Worm (Caenorhabditis elegans) whole organism, L4 larva: Measurements from ENCODE around the gene F44F4.9.
"Not testable (repeated sequence)": the region's sequence is repeated elsewhere in the genome, so short reads cannot be mapped to it uniquely, and the experiment has no call there.

Experiments
- F26F4.8 ChIP-seq: fragments of 200-800 bp; sonication (Bioruptor generic); conservative IDR thresholded peaks from 2 replicates; pipeline ENCODE4 v1.3.6; 2022; ENCODE audit warnings: missing genetic modification characterization, missing compliant biosample characterization
- F37D6.2 ChIP-seq: sonication (generic microtip); optimal IDR thresholded peaks from 2 replicates; lab custom pipeline; 2016; ENCODE audit warnings: mild to moderate bottlenecking, missing genetic modification characterization, missing compliant biosample characterization
- F44E2.7 ChIP-seq: fragments of 200-800 bp; sonication (Bioruptor generic); IDR thresholded peaks from 2 replicates; pipeline ENCODE4 v2.1.2; 2022; ENCODE audit warnings: missing genetic modification characterization, missing compliant biosample characterization
- T20F7.1 ChIP-seq: fragments of 200-800 bp; sonication (Bioruptor generic); optimal IDR thresholded peaks from 2 replicates; lab custom pipeline; 2018; ENCODE audit warnings: mild to moderate bottlenecking, missing genetic modification characterization, missing compliant biosample characterization
- T26A8.4 ChIP-seq: fragments of 200-800 bp; sonication (Bioruptor generic); IDR thresholded peaks from 2 replicates; pipeline ENCODE4 v1.3.6; 2022; ENCODE audit warnings: missing genetic modification characterization, missing compliant biosample characterization
- Y105C5A.15 ChIP-seq: fragments of 200-800 bp; sonication (Bioruptor generic); IDR thresholded peaks from 2 replicates; pipeline ENCODE4 v1.3.6; 2022; ENCODE audit warnings: missing genetic modification characterization, missing compliant biosample characterization
- aha-1 ChIP-seq: fragments of 150-350 bp; peaks from one replicate; lab custom pipeline; 2014; ENCODE audit warnings: missing biosample characterization, missing genetic modification characterization
- ama-1 ChIP-seq: fragments of 150-350 bp; optimal IDR thresholded peaks from 2 replicates; lab custom pipeline; 2014; ENCODE audit warnings: inconsistent platforms, mixed read lengths
- ceh-20 ChIP-seq: fragments of 200-800 bp; sonication (Bioruptor generic); IDR thresholded peaks from 2 replicates; pipeline ENCODE4 v1.3.6; 2022; ENCODE audit warnings: missing genetic modification reagents, missing genetic modification characterization, missing compliant biosample characterization
- cey-2 ChIP-seq: sonication (generic microtip); optimal IDR thresholded peaks from 3 replicates; lab custom pipeline; 2017; ENCODE audit warnings: missing genetic modification characterization, mild to moderate bottlenecking, missing compliant biosample characterization, antibody characterized with exemption, borderline replicate concordance; ENCODE audit not compliant: insufficient read depth
- dmd-9 ChIP-seq: fragments of 200-800 bp; sonication (Bioruptor generic); IDR thresholded peaks from 2 replicates; pipeline ENCODE4 v1.3.6; 2022; ENCODE audit warnings: missing genetic modification reagents, missing genetic modification characterization, missing compliant biosample characterization
- dpl-1 ChIP-seq: fragments of 150-350 bp; optimal IDR thresholded peaks from 2 replicates; lab custom pipeline; 2014; ENCODE audit warnings: missing biosample characterization, missing genetic modification reagents, missing genetic modification characterization
- duxl-1 ChIP-seq: sonication (generic microtip); optimal IDR thresholded peaks from 2 replicates; lab custom pipeline; 2016; ENCODE audit warnings: mild to moderate bottlenecking, missing genetic modification characterization, moderate library complexity, missing compliant biosample characterization; ENCODE audit not compliant: poor library complexity
- egl-27 ChIP-seq: sonication (generic microtip); optimal IDR thresholded peaks from 3 replicates; lab custom pipeline; 2017; ENCODE audit warnings: missing biosample characterization, missing genetic modification reagents, missing genetic modification characterization
- egl-43 ChIP-seq: fragments of 200-800 bp; sonication (Bioruptor generic); IDR thresholded peaks from 2 replicates; pipeline ENCODE4 v1.3.6; 2022; ENCODE audit warnings: missing genetic modification reagents, missing genetic modification characterization, missing compliant biosample characterization
- fkh-10 ChIP-seq: fragments of 150-350 bp; optimal IDR thresholded peaks from 2 replicates; lab custom pipeline; 2014; ENCODE audit warnings: missing biosample characterization, missing genetic modification reagents, missing genetic modification characterization
- fos-1 ChIP-seq: fragments of 150-350 bp; optimal IDR thresholded peaks from 2 replicates; lab custom pipeline; 2014; ENCODE audit warnings: missing biosample characterization, missing genetic modification characterization
- gei-8 ChIP-seq: fragments of 200-800 bp; sonication (Bioruptor generic); optimal IDR thresholded peaks from 2 replicates; lab custom pipeline; 2018; ENCODE audit warnings: mild to moderate bottlenecking, missing genetic modification characterization, missing compliant biosample characterization
- hlh-11 ChIP-seq: fragments of 200-800 bp; sonication (Bioruptor generic); optimal IDR thresholded peaks from 2 replicates; lab custom pipeline; 2018; ENCODE audit warnings: mild to moderate bottlenecking, missing genetic modification characterization, missing compliant biosample characterization
- hlh-30 ChIP-seq: sonication (generic microtip); optimal IDR thresholded peaks from 2 replicates; lab custom pipeline; 2017; ENCODE audit warnings: antibody characterized with exemption, mild to moderate bottlenecking, missing genetic modification characterization, missing compliant biosample characterization; ENCODE audit not compliant: insufficient read depth
- hmg-1.1 ChIP-seq: fragments of 200-800 bp; sonication (Bioruptor generic); IDR thresholded peaks from 2 replicates; pipeline ENCODE4 v1.3.6; 2022; ENCODE audit warnings: missing genetic modification reagents, missing genetic modification characterization, missing compliant biosample characterization
- madf-5 ChIP-seq, 2 experiments: fragments of 200-800 bp; sonication (Bioruptor generic); IDR thresholded peaks; 2 replicates each; pipeline ENCODE4 v1.3.6; 2022; ENCODE audit warnings: missing compliant biosample characterization in 2 of 2, missing genetic modification characterization in 2 of 2
- mdl-1 ChIP-seq, 2 experiments: fragments of 150-350 bp in 1 of 2; sonication (generic microtip) in 1 of 2; optimal IDR thresholded peaks; 2 replicates each; lab custom pipeline; 2014 to 2017; ENCODE audit warnings: missing biosample characterization in 2 of 2, missing genetic modification characterization in 2 of 2
- mdt-29 ChIP-seq: fragments of 200-800 bp; sonication (Bioruptor generic); IDR thresholded peaks from 2 replicates; pipeline ENCODE4 v1.3.6; 2022; ENCODE audit warnings: missing genetic modification reagents, missing genetic modification characterization, missing compliant biosample characterization
- mep-1 ChIP-seq: fragments of 150-350 bp; sonication (generic microtip); optimal IDR thresholded peaks from 3 replicates; lab custom pipeline; 2014; ENCODE audit warnings: missing biosample characterization, missing genetic modification characterization
- mes-2 ChIP-seq: sonication (generic microtip); optimal IDR thresholded peaks from 2 replicates; lab custom pipeline; 2016; ENCODE audit warnings: missing genotype, mild to moderate bottlenecking, missing genetic modification characterization, missing compliant biosample characterization; ENCODE audit not compliant: poor library complexity, severe bottlenecking
- nhr-10 ChIP-seq: fragments of 150-350 bp; optimal IDR thresholded peaks from 2 replicates; lab custom pipeline; 2014; ENCODE audit warnings: missing biosample characterization, missing genetic modification characterization
- nhr-102 ChIP-seq: sonication (generic microtip); optimal IDR thresholded peaks from 2 replicates; lab custom pipeline; 2016; ENCODE audit warnings: mild to moderate bottlenecking, missing genetic modification characterization, moderate library complexity, missing compliant biosample characterization
- nhr-25 ChIP-seq: sonication (generic microtip); optimal IDR thresholded peaks from 2 replicates; lab custom pipeline; 2017; ENCODE audit warnings: missing genetic modification characterization, mild to moderate bottlenecking, missing compliant biosample characterization, antibody characterized with exemption, moderate library complexity, borderline replicate concordance; ENCODE audit not compliant: insufficient read depth
- nhr-48 ChIP-seq: sonication (generic microtip); optimal IDR thresholded peaks from 2 replicates; lab custom pipeline; 2016; ENCODE audit warnings: mild to moderate bottlenecking, missing genetic modification characterization, missing compliant biosample characterization
- nhr-6 ChIP-seq: fragments of 150-350 bp; optimal IDR thresholded peaks from 2 replicates; lab custom pipeline; 2014; ENCODE audit warnings: missing biosample characterization, missing genetic modification characterization
- set-16 ChIP-seq: fragments of 200-800 bp; sonication (Bioruptor generic); IDR thresholded peaks from 2 replicates; pipeline ENCODE4 v1.3.6; 2022; ENCODE audit warnings: missing genetic modification reagents, missing genetic modification characterization, missing compliant biosample characterization
- spr-3 ChIP-seq: fragments of 200-800 bp; sonication (Bioruptor generic); optimal IDR thresholded peaks from 2 replicates; lab custom pipeline; 2018; ENCODE audit warnings: mild to moderate bottlenecking, missing genetic modification characterization, missing compliant biosample characterization
- tag-97 ChIP-seq: fragments of 200-800 bp; sonication (Bioruptor generic); IDR thresholded peaks from 2 replicates; pipeline ENCODE4 v1.3.6; 2022; ENCODE audit warnings: missing genetic modification characterization, missing compliant biosample characterization
- vab-7 ChIP-seq: fragments of 200-800 bp; sonication (Bioruptor generic); IDR thresholded peaks from 2 replicates; pipeline ENCODE4 v1.3.6; 2022; ENCODE audit warnings: missing genetic modification reagents, missing genetic modification characterization, missing compliant biosample characterization
- zag-1 ChIP-seq: fragments of 150-350 bp; optimal IDR thresholded peaks from 2 replicates; lab custom pipeline; 2014; ENCODE audit warnings: missing biosample characterization, missing genetic modification characterization
- zfp-2 ChIP-seq: sonication (generic microtip); optimal IDR thresholded peaks from 2 replicates; lab custom pipeline; 2016; ENCODE audit warnings: mild to moderate bottlenecking, missing genetic modification characterization, missing compliant biosample characterization
- zip-2 ChIP-seq: fragments of 150-350 bp; optimal IDR thresholded peaks from 2 replicates; lab custom pipeline; 2014; ENCODE audit warnings: missing biosample characterization, missing genetic modification characterization
- ztf-11 ChIP-seq: fragments of 150-350 bp; optimal IDR thresholded peaks from 2 replicates; lab custom pipeline; 2014; ENCODE audit warnings: missing biosample characterization, missing genetic modification characterization
- ztf-7 ChIP-seq: fragments of 150-350 bp; optimal IDR thresholded peaks from 2 replicates; lab custom pipeline; 2014; ENCODE audit warnings: missing biosample characterization, missing genetic modification characterization

The F44F4.9 gene

ce11 chrII:10924669-10925068 is 9.0 kb upstream of the F44F4.9 start (continued):
- TF ChIP-seq set-16 (GFP tag; lab: Robert Waterston, UW) (no peak), mdt-29 (GFP tag; lab: Robert Waterston, UW) (no peak), dmd-9 (GFP tag; lab: Robert Waterston, UW) (no peak), tag-97 (no peak), duxl-1 (tag; lab: Kevin White, UChicago) (no peak), mes-2 (tag; lab: Kevin White, UChicago) (no peak), madf-5 (GFP tag; IDR thresholded peaks at IDR 0.05; lab: Robert Waterston, UW) (no peak), nhr-102 (tag; lab: Kevin White, UChicago) (peak; percentile 37), ztf-11 (tag; lab: Kevin White, UChicago) (no peak), ama-1 (lab: Kevin White, UChicago) (no peak), hlh-30 (tag; lab: Kevin White, UChicago) (peak; percentile 78), egl-43 (GFP tag; lab: Robert Waterston, UW) (no peak), cey-2 (tag; lab: Kevin White, UChicago) (no peak), vab-7 (no peak), fkh-10 (GFP tag; lab: Kevin White, UChicago) (no peak), nhr-10 (tag; lab: Kevin White, UChicago) (peak; percentile 28), ceh-20 (GFP tag; lab: Robert Waterston, UW) (no peak), egl-27 (tag; lab: Kevin White, UChicago) (no peak), nhr-6 (tag; lab: Kevin White, UChicago) (no peak), hmg-1.1 (GFP tag; lab: Robert Waterston, UW) (no peak), zfp-2 (tag; lab: Kevin White, UChicago) (no peak), ztf-7 (tag; lab: Kevin White, UChicago) (no peak), T26A8.4 (GFP tag; lab: Robert Waterston, UW) (no peak), gei-8 (GFP tag; lab: Kevin White, UChicago) (no peak), hlh-11 (peak; percentile 80), F44E2.7 (GFP tag; lab: Robert Waterston, UW) (no peak), dpl-1 (no peak), T20F7.1 (GFP tag; lab: Kevin White, UChicago) (no peak), F26F4.8 (no peak), mdl-1 (tag; optimal IDR thresholded peaks at IDR 0.05; lab: Kevin White, UChicago) (peak in 1 of 2 experiments; percentile 82), nhr-25 (tag; lab: Kevin White, UChicago) (no peak), spr-3 (GFP tag; lab: Kevin White, UChicago) (no peak), zag-1 (tag; lab: Kevin White, UChicago) (no peak), F37D6.2 (tag; lab: Kevin White, UChicago) (no peak), Y105C5A.15 (GFP tag; lab: Robert Waterston, UW) (no peak), nhr-48 (peak; percentile 57)

ce11 chrII:10923948-10924347 is 8.3 kb upstream of the F44F4.9 start, which contains the start of gene Y19D2B.2:
Gene Y19D2B.2, plus strand, starts transcription at chrII:10924248.
- TF ChIP-seq zip-2 (no peak), aha-1 (peak; percentile 13)
- TF ChIP-seq, all 104 proteins: peak for 1

- not testable (repeated sequence) for TF ChIP-seq egl-43 (GFP tag; lab: Robert Waterston, UW); mep-1 (tag; lab: Kevin White, UChicago); fos-1 (tag; lab: Kevin White, UChicago)
- TF ChIP-seq, all 104 proteins: peak for 0; not testable (repeated sequence) for 104
Measured at ce11 chrII:10922874-10923273, 7.2 kb upstream of the F44F4.9 start, which contains the start of gene Y19D2B.1. Gene Y19D2B.1, minus strand, starts transcription at chrII:10922974.
